Fruit fly (Drosophila melanogaster) whole organism, embryonic: Measurements from ENCODE around the gene CG46309.

Experiments
- Asciz ChIP-seq: fragments of 200-800 bp; sonication (Bioruptor generic); optimal IDR thresholded peaks from 2 replicates; lab custom pipeline; 2017; ENCODE audit warnings: missing biosample characterization, mild to moderate bottlenecking, missing genetic modification characterization, missing genetic modification reagents
- C15 ChIP-seq: fragments of 200-800 bp; sonication (Bioruptor generic); IDR thresholded peaks from 3 replicates; pipeline ENCODE4 v1.3.6; 2022; ENCODE audit warnings: missing biosample characterization, missing genetic modification characterization
- CG12104 ChIP-seq: fragments of 200-800 bp; sonication (Bioruptor generic); optimal IDR thresholded peaks from 3 replicates; lab custom pipeline; 2016; ENCODE audit warnings: missing biosample characterization, missing genetic modification characterization
- CG12155 ChIP-seq: fragments of 200-800 bp; sonication (Bioruptor generic); optimal IDR thresholded peaks from 3 replicates; lab custom pipeline; 2016; ENCODE audit warnings: missing biosample characterization, missing genetic modification characterization
- CG14014 ChIP-seq: fragments of 200-800 bp; sonication (Bioruptor generic); IDR thresholded peaks from 2 replicates; pipeline ENCODE4 v1.3.6; 2022; ENCODE audit warnings: missing biosample characterization, missing genetic modification characterization
- CG15479 ChIP-seq: fragments of 200-800 bp; sonication (Bioruptor generic); optimal IDR thresholded peaks from 3 replicates; lab custom pipeline; 2019; ENCODE audit warnings: missing biosample characterization, mild to moderate bottlenecking, missing genetic modification characterization, moderate library complexity
- CG15601 ChIP-seq: fragments of 200-800 bp; sonication (Bioruptor generic); optimal IDR thresholded peaks from 3 replicates; lab custom pipeline; 2019; ENCODE audit warnings: missing biosample characterization, mild to moderate bottlenecking, missing genetic modification characterization, moderate library complexity
- CG18619 ChIP-seq: fragments of 200-800 bp; sonication (Bioruptor generic); optimal IDR thresholded peaks from 3 replicates; lab custom pipeline; 2017; ENCODE audit warnings: missing biosample characterization, mild to moderate bottlenecking, missing genetic modification characterization
- CG3065 ChIP-seq: fragments of 200-800 bp; sonication (Bioruptor generic); optimal IDR thresholded peaks from 2 replicates; lab custom pipeline; 2016; ENCODE audit warnings: missing biosample characterization, missing genetic modification characterization
- CG3281 ChIP-seq: fragments of 200-800 bp; sonication (Bioruptor generic); optimal IDR thresholded peaks from 3 replicates; lab custom pipeline; 2017; ENCODE audit warnings: missing biosample characterization, mild to moderate bottlenecking, missing genetic modification characterization
- CG6175 ChIP-seq: fragments of 200-800 bp; sonication (Bioruptor generic); IDR thresholded peaks from 3 replicates; pipeline ENCODE4 v1.3.6; 2022; ENCODE audit warnings: missing biosample characterization, missing genetic modification characterization
- CG6272 ChIP-seq: fragments of 200-800 bp; sonication (Bioruptor generic); IDR thresholded peaks from 2 replicates; pipeline ENCODE4 v1.3.6; 2022; ENCODE audit warnings: missing biosample characterization, missing genetic modification characterization
- CG8089 ChIP-seq: fragments of 200-800 bp; sonication (Bioruptor generic); optimal IDR thresholded peaks from 3 replicates; lab custom pipeline; 2016; ENCODE audit warnings: missing biosample characterization, missing genetic modification characterization
- CG8388 ChIP-seq: fragments of 200-800 bp; sonication (Bioruptor generic); optimal IDR thresholded peaks from 2 replicates; lab custom pipeline; 2019; ENCODE audit warnings: missing biosample characterization, mild to moderate bottlenecking, missing genetic modification characterization, moderate library complexity
- Dref ChIP-seq: fragments of 200-800 bp; sonication (Bioruptor generic); IDR thresholded peaks from 2 replicates; pipeline ENCODE4 v1.3.6; 2022; ENCODE audit warnings: missing biosample characterization, missing genetic modification characterization
- Elba2 ChIP-seq: fragments of 200-800 bp; sonication (Bioruptor generic); optimal IDR thresholded peaks from 3 replicates; lab custom pipeline; 2016; ENCODE audit warnings: missing biosample characterization, missing genetic modification characterization
- HmgZ ChIP-seq: fragments of 200-800 bp; sonication (Bioruptor generic); optimal IDR thresholded peaks from 2 replicates; lab custom pipeline; 2018; ENCODE audit warnings: missing biosample characterization, mild to moderate bottlenecking, missing genetic modification characterization
- Jarid2 ChIP-seq: fragments of 200-800 bp; sonication (Bioruptor generic); optimal IDR thresholded peaks from 3 replicates; lab custom pipeline; 2017; ENCODE audit warnings: mild to moderate bottlenecking, missing biosample characterization, missing genetic modification reagents, missing genetic modification characterization
- Meics ChIP-seq: fragments of 200-800 bp; sonication (Bioruptor generic); optimal IDR thresholded peaks from 2 replicates; lab custom pipeline; 2017; ENCODE audit warnings: missing biosample characterization, mild to moderate bottlenecking, missing genetic modification characterization
- NC2β ChIP-seq: fragments of 200-800 bp; sonication (Bioruptor generic); optimal IDR thresholded peaks from 2 replicates; lab custom pipeline; 2016; ENCODE audit warnings: missing biosample characterization, missing genetic modification characterization
- Opbp ChIP-seq: fragments of 200-800 bp; sonication (Bioruptor generic); IDR thresholded peaks from 3 replicates; pipeline ENCODE4 v1.3.6; 2022; ENCODE audit warnings: missing biosample characterization, missing genetic modification characterization; ENCODE audit not compliant: partially characterized antibody
- Sin3A ChIP-seq: fragments of >200 bp; optimal IDR thresholded peaks from 2 replicates; lab custom pipeline; 2018
- Usf ChIP-seq: fragments of 200-800 bp; sonication (Bioruptor generic); optimal IDR thresholded peaks from 2 replicates; lab custom pipeline; 2017; ENCODE audit warnings: missing genotype, missing biosample characterization, missing genetic modification characterization
- amos ChIP-seq: fragments of 200-800 bp; sonication (Bioruptor generic); IDR thresholded peaks from 2 replicates; pipeline ENCODE4 v1.3.6; 2022; ENCODE audit warnings: missing biosample characterization, missing genetic modification characterization; ENCODE audit not compliant: partially characterized antibody
- caup ChIP-seq: fragments of 200-800 bp; sonication (Bioruptor generic); optimal IDR thresholded peaks from 3 replicates; lab custom pipeline; 2017; ENCODE audit warnings: missing biosample characterization, mild to moderate bottlenecking, missing genetic modification characterization, moderate library complexity; ENCODE audit not compliant: severe bottlenecking
- crp ChIP-seq, 2 experiments: fragments of 200-800 bp; sonication (Bioruptor generic); optimal IDR thresholded peaks; 2 replicates in 1 of 2; 3 replicates in 1 of 2; lab custom pipeline; 2017; ENCODE audit warnings: missing biosample characterization in 2 of 2, missing genetic modification characterization in 2 of 2, mild to moderate bottlenecking in 1 of 2, moderate library complexity in 1 of 2
- dmrt99B ChIP-seq: fragments of 200-800 bp; sonication (Bioruptor generic); optimal IDR thresholded peaks from 2 replicates; lab custom pipeline; 2018; ENCODE audit warnings: missing biosample characterization, mild to moderate bottlenecking, missing genetic modification characterization, moderate library complexity
- emc ChIP-seq: fragments of 200-800 bp; sonication (Bioruptor generic); optimal IDR thresholded peaks from 2 replicates; lab custom pipeline; 2016; ENCODE audit warnings: missing biosample characterization, missing genetic modification characterization
- esg ChIP-seq: fragments of 200-800 bp; sonication (Bioruptor generic); conservative IDR thresholded peaks from 2 replicates; pipeline ENCODE4 v1.3.6; 2022; ENCODE audit warnings: missing biosample characterization, missing genetic modification characterization
- fd102C ChIP-seq: fragments of 200-800 bp; sonication (Bioruptor generic); optimal IDR thresholded peaks from 2 replicates; lab custom pipeline; 2018; ENCODE audit warnings: missing biosample characterization, mild to moderate bottlenecking, missing genetic modification characterization, moderate library complexity
- fd3F ChIP-seq: fragments of 200-800 bp; sonication (Bioruptor generic); optimal IDR thresholded peaks from 2 replicates; lab custom pipeline; 2018; ENCODE audit warnings: missing biosample characterization, mild to moderate bottlenecking, missing genetic modification characterization, moderate library complexity
- ftz-f1 ChIP-seq: fragments of 200-800 bp; sonication (Bioruptor generic); optimal IDR thresholded peaks from 2 replicates; lab custom pipeline; 2016; ENCODE audit warnings: missing biosample characterization, missing genetic modification characterization
- gro ChIP-seq: fragments of 200-800 bp; sonication (Bioruptor generic); optimal IDR thresholded peaks from 2 replicates; lab custom pipeline; 2016; ENCODE audit warnings: missing biosample characterization, missing genetic modification characterization
- gsb-n ChIP-seq: fragments of 200-800 bp; sonication (Bioruptor generic); optimal IDR thresholded peaks from 3 replicates; lab custom pipeline; 2018; ENCODE audit warnings: missing biosample characterization, mild to moderate bottlenecking, missing genetic modification characterization
- ham ChIP-seq: fragments of 200-800 bp; sonication (Bioruptor generic); IDR thresholded peaks from 2 replicates; pipeline ENCODE4 v1.3.6; 2022; ENCODE audit warnings: missing biosample characterization, missing genetic modification characterization
- hbn ChIP-seq: fragments of 200-800 bp; sonication (Bioruptor generic); IDR thresholded peaks from 2 replicates; pipeline ENCODE4 v1.3.6; 2022; ENCODE audit warnings: missing biosample characterization, missing genetic modification characterization; ENCODE audit not compliant: partially characterized antibody
- jigr1 ChIP-seq: fragments of 200-800 bp; sonication (Bioruptor generic); IDR thresholded peaks from 3 replicates; pipeline ENCODE4 v1.3.6; 2022; ENCODE audit warnings: missing biosample characterization, missing genetic modification characterization
- lov ChIP-seq, 2 experiments: fragments of 200-800 bp in 1 of 2; fragments of >200 bp in 1 of 2; sonication (Bioruptor generic) in 1 of 2; IDR thresholded peaks in 1 of 2; optimal IDR thresholded peaks in 1 of 2; 2 replicates in 1 of 2; 3 replicates in 1 of 2; pipeline versions ENCODE4 v1.3.6 to Lab custom; 2017 to 2022; ENCODE audit warnings: missing biosample characterization in 1 of 2, missing genetic modification characterization in 1 of 2
- nmo ChIP-seq: fragments of 200-800 bp; sonication (Bioruptor generic); optimal IDR thresholded peaks from 2 replicates; lab custom pipeline; 2018; ENCODE audit warnings: missing biosample characterization, mild to moderate bottlenecking, missing genetic modification characterization, moderate library complexity
- oc ChIP-seq: fragments of 200-800 bp; sonication (Bioruptor generic); optimal IDR thresholded peaks from 2 replicates; lab custom pipeline; 2018; ENCODE audit warnings: missing biosample characterization, mild to moderate bottlenecking, missing genetic modification characterization, moderate library complexity
- p53 ChIP-seq: fragments of 200-800 bp; sonication (Bioruptor generic); optimal IDR thresholded peaks from 2 replicates; lab custom pipeline; 2016; ENCODE audit warnings: missing biosample characterization, missing genetic modification characterization
- pfk ChIP-seq: fragments of 200-800 bp; sonication (Bioruptor generic); optimal IDR thresholded peaks from 2 replicates; lab custom pipeline; 2018; ENCODE audit warnings: missing biosample characterization, mild to moderate bottlenecking, missing genetic modification characterization, moderate library complexity
- pnt ChIP-seq: fragments of 200-800 bp; sonication (Bioruptor generic); optimal IDR thresholded peaks from 3 replicates; lab custom pipeline; 2016; ENCODE audit warnings: missing biosample characterization, missing genetic modification characterization
- sr ChIP-seq: fragments of 200-800 bp; sonication (Bioruptor generic); IDR thresholded peaks from 3 replicates; pipeline ENCODE4 v1.3.6; 2022; ENCODE audit warnings: missing biosample characterization, missing genetic modification characterization
- tin ChIP-seq: fragments of 200-800 bp; sonication (Bioruptor generic); optimal IDR thresholded peaks from 3 replicates; lab custom pipeline; 2016; ENCODE audit warnings: missing biosample characterization, missing genetic modification characterization
- toy ChIP-seq: fragments of 200-800 bp; sonication (Bioruptor generic); IDR thresholded peaks from 2 replicates; pipeline ENCODE4 v1.3.6; 2022; ENCODE audit warnings: missing biosample characterization, missing genetic modification characterization
- trem ChIP-seq: fragments of 200-800 bp; optimal IDR thresholded peaks from 3 replicates; lab custom pipeline; 2019; ENCODE audit warnings: missing biosample characterization, mild to moderate bottlenecking, missing genetic modification characterization, moderate library complexity
- vnd ChIP-seq: fragments of 200-800 bp; sonication (Bioruptor generic); IDR thresholded peaks from 3 replicates; pipeline ENCODE4 v1.3.6; 2022; ENCODE audit warnings: missing biosample characterization, missing genetic modification characterization; ENCODE audit not compliant: partially characterized antibody
- z ChIP-seq: fragments of 200-800 bp; sonication (Bioruptor generic); IDR thresholded peaks from 3 replicates; pipeline ENCODE4 v1.3.6; 2022; ENCODE audit warnings: missing biosample characterization, missing genetic modification characterization

Gene CG46309

dm6 chr2L:16279774-16280252 lies 28.2 kb upstream of the CG46309 start (continued):
- TF ChIP-seq CG12155 (GFP tag; lab: Kevin White, UChicago) (peak; percentile 83), CG6272 (GFP tag; lab: Robert Waterston, UW) (peak; percentile 58; the same call in 1 of the 2 replicates), CG6175 (GFP tag; lab: Robert Waterston, UW) (no peak), tin (GFP tag; lab: Kevin White, UChicago) (peak; percentile 91), HmgZ (tag; lab: Kevin White, UChicago) (peak; percentile 73), pfk (GFP tag; lab: Kevin White, UChicago) (peak; percentile 40), C15 (GFP tag; lab: Robert Waterston, UW) (0 out of 3 replicates have a peak, but pooled peaks have one; percentile 28), CG15479 (GFP tag; lab: Kevin White, UChicago) (no peak), crp (GFP tag; optimal IDR thresholded peaks at IDR 0.05; lab: Kevin White, UChicago) (peak; percentile 49 to 81), trem (peak; percentile 88), Dref (GFP tag; lab: Robert Waterston, UW) (no peak), Asciz (GFP tag; lab: Kevin White, UChicago) (peak; percentile 96), CG3065 (GFP tag; lab: Kevin White, UChicago) (peak; percentile 79), z (GFP tag; lab: Robert Waterston, UW) (no peak), nmo (GFP tag; lab: Kevin White, UChicago) (peak; percentile 97), CG15601 (peak; percentile 90), pnt (GFP tag; lab: Kevin White, UChicago) (peak; percentile 90), dmrt99B (tag; lab: Kevin White, UChicago) (peak; percentile 98), CG3281 (GFP tag; lab: Kevin White, UChicago) (peak; percentile 80), esg (GFP tag; lab: Robert Waterston, UW) (peak; percentile 85), Meics (GFP tag; lab: Kevin White, UChicago) (peak; percentile 83), Usf (peak; percentile 47), CG8388 (GFP tag; lab: Kevin White, UChicago) (peak; percentile 94), lov (optimal IDR thresholded peaks at IDR 0.05; lab: Kevin White, UChicago) (no peak), lov (GFP tag; IDR thresholded peaks at IDR 0.05; lab: Robert Waterston, UW) (no peak; the same call in 2 of the 3 replicates), p53 (no peak), toy (GFP tag; lab: Robert Waterston, UW) (no peak), NC2β (GFP tag; lab: Kevin White, UChicago) (peak; percentile 86), Sin3A (no peak), CG14014 (no peak), CG12104 (GFP tag; lab: Kevin White, UChicago) (peak; percentile 86), fd102C (no peak), ftz-f1 (GFP tag; lab: Kevin White, UChicago) (no peak), ham (GFP tag; lab: Robert Waterston, UW) (no peak), oc (peak; percentile 89), hbn (no peak), CG8089 (GFP tag; lab: Kevin White, UChicago) (peak; percentile 81), fd3F (GFP tag; lab: Kevin White, UChicago) (peak; percentile 85), jigr1 (peak; percentile 75), Elba2 (GFP tag; lab: Kevin White, UChicago) (no peak), Jarid2 (GFP tag; lab: Kevin White, UChicago) (peak; percentile 73), caup (GFP tag; lab: Kevin White, UChicago) (peak; percentile 77), gro (GFP tag; lab: Kevin White, UChicago) (peak; percentile 20), amos (GFP tag; lab: Robert Waterston, UW) (peak; percentile 30; the same call in 1 of the 2 replicates), CG18619 (GFP tag; lab: Kevin White, UChicago) (peak; percentile 90), sr (0 out of 3 replicates have a peak, but pooled peaks have one; percentile 6), Opbp (0 out of 3 replicates have a peak, but pooled peaks have one; percentile 9), emc (GFP tag; lab: Kevin White, UChicago) (peak; percentile 45), gsb-n (tag; lab: Kevin White, UChicago) (peak; percentile 88), vnd (GFP tag; lab: Robert Waterston, UW) (no peak)
